Worm (Caenorhabditis elegans) whole organism, early embryonic: ENCODE results near the gene sra-6.

ENCODE experiments used
- F13C5.2 ChIP-seq: sonication (generic microtip); optimal IDR thresholded peaks from 2 replicates; lab custom pipeline; 2017; ENCODE audit warnings: mild to moderate bottlenecking, missing genetic modification characterization, inconsistent platforms, missing compliant biosample characterization
- aly-1 ChIP-seq: sonication (generic microtip); optimal IDR thresholded peaks from 2 replicates; lab custom pipeline; 2016; ENCODE audit warnings: missing genetic modification characterization, missing compliant biosample characterization
- ama-1 ChIP-seq: fragments of 150-350 bp; optimal IDR thresholded peaks from 2 replicates; lab custom pipeline; 2014
- ceh-13 ChIP-seq: fragments of 200-800 bp; sonication (Bioruptor generic); optimal IDR thresholded peaks from 2 replicates; lab custom pipeline; 2018; ENCODE audit warnings: mild to moderate bottlenecking, missing genetic modification characterization, missing compliant biosample characterization
- ets-7 ChIP-seq: sonication (generic microtip); optimal IDR thresholded peaks from 2 replicates; lab custom pipeline; 2016; ENCODE audit warnings: missing genotype, missing genetic modification characterization, missing compliant biosample characterization
- flt-1 ChIP-seq: fragments of 200-800 bp; sonication (Bioruptor generic); IDR thresholded peaks from 2 replicates; pipeline ENCODE4 v1.3.6; 2022; ENCODE audit warnings: missing genetic modification characterization, missing compliant biosample characterization
- pes-1 ChIP-seq: fragments of 200-800 bp; sonication (Bioruptor generic); IDR thresholded peaks from 2 replicates; pipeline ENCODE4 v1.3.6; 2022; ENCODE audit warnings: missing genetic modification reagents, missing genetic modification characterization, missing compliant biosample characterization
- tbx-37 ChIP-seq: fragments of 200-800 bp; sonication (Bioruptor generic); conservative IDR thresholded peaks from 2 replicates; pipeline ENCODE4 v1.3.6; 2022; ENCODE audit warnings: missing genetic modification reagents, missing genetic modification characterization, missing compliant biosample characterization

DNA sequence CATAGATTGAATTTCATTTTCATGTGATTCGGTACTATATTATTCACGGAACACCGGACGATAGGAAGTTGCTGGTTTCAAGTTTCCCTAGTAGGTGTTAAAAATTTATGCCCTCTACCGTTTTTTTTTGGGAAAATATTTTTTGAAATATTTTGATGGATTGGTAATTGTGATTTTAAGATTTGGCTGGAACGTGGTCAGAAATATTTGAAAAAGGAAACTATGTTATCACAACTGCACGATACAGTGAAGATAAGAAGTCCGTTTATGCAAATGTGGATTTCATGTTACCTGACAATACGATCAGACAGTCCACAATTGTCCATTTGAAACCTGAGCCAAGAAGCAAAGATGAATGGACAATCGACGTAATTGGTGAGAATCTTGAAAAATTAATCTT, 27.6 kb downstream of the sra-6 start, which contains the start of gene AH6.17:
- TF ChIP-seq ets-7 (tag; lab: Kevin White, UChicago) (no peak), ama-1 (lab: Kevin White, UChicago) (no peak), pes-1 (GFP tag; lab: Robert Waterston, UW) (no peak), tbx-37 (GFP tag; lab: Robert Waterston, UW) (no peak), flt-1 (no peak), ceh-13 (GFP tag; lab: Kevin White, UChicago) (no peak), F13C5.2 (tag; lab: Kevin White, UChicago) (no peak), aly-1 (tag; lab: Kevin White, UChicago) (no peak)
